Fruit fly (Drosophila melanogaster) whole organism: ENCODE measurements around the gene CG34289.
A peak's percentile ranks its signal among the peaks of the same experiment; 100 is the strongest.

ENCODE experiments used
- CG8478 ChIP-seq: fragments of >200 bp; optimal IDR thresholded peaks from 2 replicates; lab custom pipeline; 2018; ENCODE audit warnings: inconsistent platforms
- EcR ChIP-seq, 2 experiments: fragments of >200 bp; optimal IDR thresholded peaks; 2 replicates each; lab custom pipeline; 2017; ENCODE audit warnings: missing biosample characterization in 2 of 2, missing genetic modification characterization in 2 of 2, missing genetic modification reagents in 2 of 2
- pan ChIP-seq: fragments of >200 bp; optimal IDR thresholded peaks from 2 replicates; lab custom pipeline; 2017
- psq ChIP-seq: fragments of >200 bp; optimal IDR thresholded peaks from 2 replicates; lab custom pipeline; 2017
- usp ChIP-seq: fragments of >200 bp; optimal IDR thresholded peaks from 2 replicates; lab custom pipeline; 2017; ENCODE audit warnings: missing biosample characterization, missing genetic modification characterization, mixed read lengths

DNA sequence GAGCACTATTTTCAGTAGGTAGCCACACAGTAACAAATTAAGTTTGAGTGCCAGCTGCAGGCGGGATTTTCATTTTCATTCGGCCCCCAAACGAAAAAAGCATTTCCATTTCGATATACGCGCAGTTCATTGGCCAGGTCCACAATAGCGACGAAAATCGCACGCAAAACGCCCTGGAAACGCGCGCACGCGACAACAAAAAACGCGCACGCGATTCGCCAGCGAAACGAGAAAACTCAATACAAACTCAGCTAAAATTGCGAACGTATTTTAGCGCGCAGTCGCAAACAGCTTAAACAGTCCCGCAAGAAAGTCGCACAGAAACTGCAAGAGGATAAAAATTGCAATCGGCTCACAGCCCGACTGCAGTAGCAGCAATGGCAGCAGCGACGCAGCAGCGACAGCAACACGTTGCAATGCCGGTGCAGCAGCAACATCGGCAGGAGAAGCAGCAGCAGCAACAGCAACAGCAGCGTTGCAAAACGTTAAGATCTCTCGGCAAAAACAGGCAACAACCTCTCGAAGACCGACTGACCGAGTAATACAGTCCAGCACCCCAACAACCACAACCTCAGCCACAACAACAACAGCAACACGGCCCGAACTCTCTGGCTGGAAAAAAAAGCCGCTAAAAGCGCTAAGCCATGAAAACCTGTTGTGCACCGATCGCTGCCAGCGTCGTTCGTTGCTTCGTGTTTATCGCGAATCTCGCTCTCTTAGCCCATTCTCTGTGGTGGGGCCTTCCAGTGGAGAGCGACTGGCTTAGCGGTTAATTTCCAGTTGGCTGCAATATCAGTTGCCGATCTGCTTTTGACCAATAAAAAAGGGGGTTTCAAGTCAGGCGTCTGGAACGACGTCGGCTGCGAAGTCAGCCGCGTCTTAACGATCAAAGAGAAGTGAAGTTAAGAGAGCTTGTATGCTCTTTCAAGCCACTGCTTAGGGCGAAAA is 35.0 kb downstream of the CG34289 start, which contains the start of gene CG4374:
- no peak for TF ChIP-seq usp (GFP tag; lab: Kevin White, UChicago)
- TF ChIP-seq EcR (GFP tag; optimal IDR thresholded peaks at IDR 0.05; lab: Kevin White, UChicago) = peak; percentile 49 to 98
- no peak for TF ChIP-seq pan (lab: Kevin White, UChicago)
- TF ChIP-seq CG8478 (lab: Kevin White, UChicago) = no peak
- TF ChIP-seq psq (lab: Kevin White, UChicago) = no peak
